Fruit fly (Drosophila melanogaster): Measurements from ENCODE around the gene CG46316.

DNA sequence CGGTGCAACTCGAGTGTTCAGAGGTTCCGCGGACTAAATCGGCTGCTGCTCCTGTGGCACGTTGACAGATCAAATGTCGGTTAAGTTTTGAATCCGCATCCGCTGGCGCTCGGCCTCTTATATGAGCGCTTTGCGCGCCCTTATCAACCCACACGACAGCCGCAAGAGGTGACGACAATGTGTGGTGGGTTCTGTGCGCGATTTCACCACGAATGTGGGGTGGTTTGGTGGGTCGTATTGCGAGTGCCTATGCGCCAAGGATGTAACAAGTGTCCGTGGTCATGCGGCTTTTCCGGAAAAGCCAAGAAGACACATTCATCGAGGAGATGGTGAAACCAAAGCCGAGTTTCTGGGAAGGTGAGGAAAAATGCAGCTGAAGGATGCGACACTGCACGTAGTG lies 52.4 kb downstream of the CG46316 start, which contains the start of gene AstA:
- TF ChIP-seq toe (GFP tag; optimal IDR thresholded peaks at IDR 0.05) (no peak), CG33017 (tag; optimal IDR thresholded peaks at IDR 0.05) (no peak), Crg-1 (GFP tag; optimal IDR thresholded peaks at IDR 0.05) (no peak), CG7045 (GFP tag; optimal IDR thresholded peaks at IDR 0.05) (no peak), CG14711 (tag; optimal IDR thresholded peaks at IDR 0.05) (no peak), Hr96 (GFP tag; optimal IDR thresholded peaks at IDR 0.05) (no peak), Mnt (GFP tag; optimal IDR thresholded peaks at IDR 0.05) (no peak), Clk (GFP tag; optimal IDR thresholded peaks at IDR 0.05) (no peak), kay (GFP tag; ENCODE audit: borderline replicate concordance) (no peak), CG5204 (GFP tag; optimal IDR thresholded peaks at IDR 0.05) (no peak)

Measured in whole organism, adult.